Fruit fly (Drosophila melanogaster): ENCODE results near the gene CG32756.

Gene CG32756

DNA sequence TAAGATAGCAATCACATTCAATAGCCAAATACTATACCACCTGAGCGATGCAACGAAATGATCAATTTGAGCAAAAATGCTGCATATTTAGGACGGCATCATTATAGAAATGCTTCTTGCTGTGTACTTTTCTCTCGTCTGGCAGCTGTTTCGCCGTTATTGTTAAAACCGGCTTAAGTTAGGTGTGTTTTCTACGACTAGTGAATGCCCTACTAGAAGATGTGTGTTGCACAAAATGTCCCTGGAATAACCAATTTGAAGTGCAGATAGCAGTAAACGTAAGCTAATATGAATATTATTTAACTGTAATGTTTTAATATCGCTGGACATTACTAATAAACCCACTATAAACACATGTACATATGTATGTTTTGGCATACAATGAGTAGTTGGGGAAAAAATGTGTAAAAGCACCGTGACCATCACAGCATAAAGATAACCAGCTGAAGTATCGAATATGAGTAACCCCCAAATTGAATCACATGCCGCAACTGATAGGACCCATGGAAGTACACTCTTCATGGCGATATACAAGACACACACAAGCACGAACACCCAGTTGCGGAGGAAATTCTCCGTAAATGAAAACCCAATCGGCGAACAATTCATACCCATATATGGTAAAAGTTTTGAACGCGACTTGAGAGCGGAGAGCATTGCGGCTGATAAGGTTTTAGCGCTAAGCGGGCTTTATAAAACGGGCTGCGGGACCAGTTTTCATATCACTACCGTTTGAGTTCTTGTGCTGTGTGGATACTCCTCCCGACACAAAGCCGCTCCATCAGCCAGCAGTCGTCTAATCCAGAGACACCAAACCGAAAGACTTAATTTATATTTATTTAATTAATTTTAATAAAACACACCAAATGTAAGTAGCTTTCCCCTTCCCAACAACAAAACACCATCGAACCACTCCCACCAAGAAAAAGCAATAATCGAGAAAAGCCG lies 45.1 kb upstream of the CG32756 start, which contains the start of gene Act5C (continued):
- TF ChIP-seq Eip75B (GFP tag; optimal IDR thresholded peaks at IDR 0.05) (peak; percentile 98), CG11902 (GFP tag; optimal IDR thresholded peaks at IDR 0.05) (peak; percentile 93), CG7368 (GFP tag; optimal IDR thresholded peaks at IDR 0.05) (peak; percentile 97), achi (GFP tag; optimal IDR thresholded peaks at IDR 0.05) (peak; percentile 96), eg (GFP tag; IDR thresholded peaks at IDR 0.05) (peak; percentile 98), CG32006 (GFP tag; optimal IDR thresholded peaks at IDR 0.05) (peak; percentile 96), Sox14 (GFP tag; optimal IDR thresholded peaks at IDR 0.05) (peak; percentile 97), topi (GFP tag; optimal IDR thresholded peaks at IDR 0.05) (peak; percentile 98), Met (GFP tag; optimal IDR thresholded peaks at IDR 0.05) (peak; percentile 97), CG15336 (GFP tag; IDR thresholded peaks at IDR 0.05) (peak; percentile 96), OdsH (GFP tag; optimal IDR thresholded peaks at IDR 0.05) (peak; percentile 96)

DNA sequence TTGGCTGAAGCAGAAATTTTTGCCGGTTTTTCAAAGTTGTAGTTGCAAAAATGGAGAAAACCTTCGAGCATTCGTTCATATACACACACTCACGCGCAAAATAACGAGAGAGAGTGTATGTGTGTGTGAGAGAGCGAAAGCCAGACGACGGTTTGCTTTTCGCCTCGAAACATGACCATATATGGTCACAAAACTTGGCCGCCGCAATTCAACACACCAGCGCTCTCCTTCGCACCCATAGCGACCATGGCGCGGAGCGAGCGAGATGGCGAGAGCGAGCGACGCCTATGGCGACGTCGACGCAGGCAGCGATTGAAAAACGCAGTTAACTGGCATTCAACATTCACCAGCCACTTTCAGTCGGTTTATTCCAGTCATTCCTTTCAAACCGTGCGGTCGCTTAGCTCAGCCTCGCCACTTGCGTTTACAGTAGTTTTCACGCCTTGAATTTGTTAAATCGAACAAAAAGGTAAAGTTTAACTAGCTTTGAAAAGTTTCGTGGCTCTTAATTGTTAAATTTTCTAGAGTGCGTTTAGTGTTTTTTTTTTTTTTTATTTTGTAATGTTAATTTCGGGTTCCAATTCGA lies 43.8 kb upstream of the CG32756 start:
- TF ChIP-seq CG10669 (GFP tag; optimal IDR thresholded peaks at IDR 0.05) (peak; percentile 21), lz (GFP tag; optimal IDR thresholded peaks at IDR 0.05) (peak; percentile 10), CG10631 (GFP tag; optimal IDR thresholded peaks at IDR 0.05) (no peak), salr (GFP tag; optimal IDR thresholded peaks at IDR 0.05) (peak in 1 of 2 experiments; percentile 42), Eip78C (GFP tag) (peak; percentile 81), CG1621 (tag; optimal IDR thresholded peaks at IDR 0.05) (peak; percentile 43), vri (GFP tag; optimal IDR thresholded peaks at IDR 0.05) (peak; percentile 73), Hr4 (GFP tag; optimal IDR thresholded peaks at IDR 0.05) (no peak), Sox14 (GFP tag; optimal IDR thresholded peaks at IDR 0.05) (peak; percentile 36), dsx (GFP tag; optimal IDR thresholded peaks at IDR 0.05; ENCODE audit: poor library complexity, severe bottlenecking) (peak; percentile 36), cyc (GFP tag; optimal IDR thresholded peaks at IDR 0.05) (peak; percentile 19), CG8319 (GFP tag; optimal IDR thresholded peaks at IDR 0.05) (no peak), CG6276 (GFP tag; optimal IDR thresholded peaks at IDR 0.05) (no peak), dac (GFP tag; optimal IDR thresholded peaks at IDR 0.05) (no peak), CG34406 (GFP tag; optimal IDR thresholded peaks at IDR 0.05) (peak; percentile 5), acj6 (GFP tag; optimal IDR thresholded peaks at IDR 0.05) (no peak), Blimp-1 (GFP tag; optimal IDR thresholded peaks at IDR 0.05) (peak; percentile 32), pdm3 (GFP tag; optimal IDR thresholded peaks at IDR 0.05) (no peak), spab (GFP tag; optimal IDR thresholded peaks at IDR 0.05) (no peak), CG8632 (GFP tag; optimal IDR thresholded peaks at IDR 0.05) (peak; percentile 20), Ets96B (tag; optimal IDR thresholded peaks at IDR 0.05) (peak; percentile 5), fd59A (GFP tag; optimal IDR thresholded peaks at IDR 0.05) (no peak), CG7368 (GFP tag; optimal IDR thresholded peaks at IDR 0.05) (peak; percentile 25), Ets21C (GFP tag; optimal IDR thresholded peaks at IDR 0.05) (no peak), eg (GFP tag; IDR thresholded peaks at IDR 0.05) (peak; percentile 27; the same call in 1 of the 3 replicates), CG6854 (GFP tag; optimal IDR thresholded peaks at IDR 0.05) (peak; percentile 74), Eip75B (GFP tag; optimal IDR thresholded peaks at IDR 0.05) (peak; percentile 40), CG16779 (tag; optimal IDR thresholded peaks at IDR 0.05) (peak; percentile 5), esn (GFP tag; optimal IDR thresholded peaks at IDR 0.05) (peak; percentile 47), Hr39 (GFP tag; optimal IDR thresholded peaks at IDR 0.05) (no peak), CG6792 (GFP tag; optimal IDR thresholded peaks at IDR 0.05) (no peak), CG8119 (GFP tag; IDR thresholded peaks at IDR 0.05) (peak; percentile 32; the same call in 2 of the 3 replicates), topi (GFP tag; optimal IDR thresholded peaks at IDR 0.05) (peak; percentile 29), achi (GFP tag; optimal IDR thresholded peaks at IDR 0.05) (peak; percentile 19), CG3919 (GFP tag; optimal IDR thresholded peaks at IDR 0.05) (peak; percentile 46), fd85E (GFP tag; optimal IDR thresholded peaks at IDR 0.05) (no peak), Lpt (GFP tag; optimal IDR thresholded peaks at IDR 0.05) (peak; percentile 12), CG31627 (GFP tag; optimal IDR thresholded peaks at IDR 0.05) (no peak), Hr38 (GFP tag; optimal IDR thresholded peaks at IDR 0.05) (no peak), Sox15 (GFP tag; optimal IDR thresholded peaks at IDR 0.05) (no peak), CG6163 (GFP tag; IDR thresholded peaks at IDR 0.05) (no peak; the same call in 2 of the 3 replicates)

Measured in whole organism, prepupa.